Fruit fly (Drosophila melanogaster): ENCODE data around the gene Amnionless.

dm6 chr2L:298285-298644 is 9.3 kb upstream of the Amnionless start:
- TF ChIP-seq psq (optimal IDR thresholded peaks at IDR 0.05), result no peak
- TF ChIP-seq usp (GFP tag; optimal IDR thresholded peaks at IDR 0.05), result no peak
- TF ChIP-seq Dll (optimal IDR thresholded peaks at IDR 0.05), result no peak
